Fruit fly (Drosophila melanogaster): ENCODE measurements around the gene Surf6.

Surf6 gene

dm6 chr3R:19902926-19903739, 1.5 kb downstream of the Surf6 start, which contains the start of gene ClpX (continued):
- peak; percentile 7 for TF ChIP-seq CG12391 (tag; optimal IDR thresholded peaks at IDR 0.05)
- no peak for TF ChIP-seq TFAM (GFP tag; optimal IDR thresholded peaks at IDR 0.05)
- no peak for TF ChIP-seq shn (GFP tag; optimal IDR thresholded peaks at IDR 0.05)
- TF ChIP-seq CG12155 (GFP tag; optimal IDR thresholded peaks at IDR 0.05) = peak; percentile 100
- no peak for TF ChIP-seq CG33213 (GFP tag; optimal IDR thresholded peaks at IDR 0.05)
- TF ChIP-seq ewg (GFP tag; optimal IDR thresholded peaks at IDR 0.05) = no peak
- TF ChIP-seq otp (GFP tag; IDR thresholded peaks at IDR 0.05) = no peak
- TF ChIP-seq CG2678 (tag; optimal IDR thresholded peaks at IDR 0.05) = no peak
- TF ChIP-seq stwl (tag; optimal IDR thresholded peaks at IDR 0.05) = peak; percentile 68
- TF ChIP-seq CG10267 (tag; optimal IDR thresholded peaks at IDR 0.05) = peak; percentile 12
- TF ChIP-seq CHES-1-like (GFP tag; optimal IDR thresholded peaks at IDR 0.05) = no peak
- TF ChIP-seq disco-r (GFP tag; optimal IDR thresholded peaks at IDR 0.05) = no peak
- TF ChIP-seq HmgZ (tag; optimal IDR thresholded peaks at IDR 0.05) = peak; percentile 77
- peak; percentile 50 for TF ChIP-seq Dad (GFP tag; optimal IDR thresholded peaks at IDR 0.05)
- TF ChIP-seq gfzf (GFP tag; optimal IDR thresholded peaks at IDR 0.05) = peak; percentile 42
- TF ChIP-seq CG18599 (GFP tag; optimal IDR thresholded peaks at IDR 0.05) = no peak
- TF ChIP-seq Dref (GFP tag; IDR thresholded peaks at IDR 0.05) = peak; percentile 78
- no peak for TF ChIP-seq hkb (optimal IDR thresholded peaks at IDR 0.05)
- 0 out of 2 replicates have a peak, but pooled peaks have one; percentile 10 for TF ChIP-seq hkb (GFP tag; IDR thresholded peaks at IDR 0.05)
- no peak for TF ChIP-seq Deaf1 (tag; optimal IDR thresholded peaks at IDR 0.05)
- TF ChIP-seq CG34224 (GFP tag; IDR thresholded peaks at IDR 0.05; ENCODE audit: partially characterized antibody) = peak; percentile 80; the same call in 2 of the 3 replicates
- no peak for TF ChIP-seq az2 (GFP tag; optimal IDR thresholded peaks at IDR 0.05)
- TF ChIP-seq vvl (GFP tag; IDR thresholded peaks at IDR 0.05) = 0 out of 2 replicates have a peak, but pooled peaks have one; percentile 26
- no peak for TF ChIP-seq wek (GFP tag; optimal IDR thresholded peaks at IDR 0.05)
- no peak for TF ChIP-seq CG11085 (GFP tag; IDR thresholded peaks at IDR 0.05)
- TF ChIP-seq vnd (GFP tag; IDR thresholded peaks at IDR 0.05; ENCODE audit: partially characterized antibody) = peak; percentile 66
- peak; percentile 100 for TF ChIP-seq CG17385 (GFP tag; optimal IDR thresholded peaks at IDR 0.05)
- peak; percentile 76 for TF ChIP-seq CG14710 (tag; optimal IDR thresholded peaks at IDR 0.05)
- TF ChIP-seq sens-2 (GFP tag; IDR thresholded peaks at IDR 0.05) = 0 out of 2 replicates have a peak, but pooled peaks have one; percentile 10
- no peak for TF ChIP-seq klu (GFP tag; IDR thresholded peaks at IDR 0.05)
- peak; percentile 80 for TF ChIP-seq sens (GFP tag)
- peak; percentile 35 for TF ChIP-seq Sin3A (optimal IDR thresholded peaks at IDR 0.05)
- 0 out of 4 replicates have a peak, but pooled peaks have one; percentile 41 for TF ChIP-seq chinmo (GFP tag; IDR thresholded peaks at IDR 0.05; ENCODE audit: partially characterized antibody)
- TF ChIP-seq lov (optimal IDR thresholded peaks at IDR 0.05) = no peak
- no peak for TF ChIP-seq lov (GFP tag; IDR thresholded peaks at IDR 0.05)
- TF ChIP-seq grau (tag; optimal IDR thresholded peaks at IDR 0.05) = peak; percentile 16
- no peak for TF ChIP-seq Six4 (GFP tag; optimal IDR thresholded peaks at IDR 0.05)
- peak; percentile 81 for TF ChIP-seq Med (GFP tag)
- peak; percentile 79 for TF ChIP-seq HLH4C (GFP tag; IDR thresholded peaks at IDR 0.05; ENCODE audit: partially characterized antibody)
- peak in 1 of 3 experiments; percentile 48 for TF ChIP-seq Stat92E (GFP tag; optimal IDR thresholded peaks at IDR 0.05)
- TF ChIP-seq exex (tag; optimal IDR thresholded peaks at IDR 0.05) = peak; percentile 18
- peak in 1 of 2 experiments; percentile 59 for TF ChIP-seq Pdp1 (GFP tag; optimal IDR thresholded peaks at IDR 0.05)
- no peak for TF ChIP-seq CG4360 (GFP tag; IDR thresholded peaks at IDR 0.05)
- peak; percentile 10 for TF ChIP-seq CG13894 (tag; optimal IDR thresholded peaks at IDR 0.05)
- no peak for TF ChIP-seq CG16863 (GFP tag; optimal IDR thresholded peaks at IDR 0.05)
- TF ChIP-seq Eip74EF (GFP tag; optimal IDR thresholded peaks at IDR 0.05) = no peak
- peak; percentile 54 for TF ChIP-seq CG12659 (GFP tag; optimal IDR thresholded peaks at IDR 0.05)
- TF ChIP-seq Xbp1 (GFP tag; optimal IDR thresholded peaks at IDR 0.05) = no peak
